Worm (Caenorhabditis elegans): ENCODE data around the gene pho-13.

Gene pho-13

ce11 chrII:8765131-8765530 lies 41.7 kb downstream of the pho-13 start:
- TF ChIP-seq ets-7 (tag; optimal IDR thresholded peaks at IDR 0.05) (no peak), ceh-36 (tag; optimal IDR thresholded peaks at IDR 0.05) (no peak), ceh-13 (GFP tag; optimal IDR thresholded peaks at IDR 0.05) (no peak), ama-1 (optimal IDR thresholded peaks at IDR 0.05) (no peak), hmbx-1 (tag; optimal IDR thresholded peaks at IDR 0.05) (no peak), hnd-1 (tag; optimal IDR thresholded peaks at IDR 0.05) (no peak), flt-1 (GFP tag; IDR thresholded peaks at IDR 0.05) (no peak), aly-1 (tag; optimal IDR thresholded peaks at IDR 0.05) (no peak)

DNA sequence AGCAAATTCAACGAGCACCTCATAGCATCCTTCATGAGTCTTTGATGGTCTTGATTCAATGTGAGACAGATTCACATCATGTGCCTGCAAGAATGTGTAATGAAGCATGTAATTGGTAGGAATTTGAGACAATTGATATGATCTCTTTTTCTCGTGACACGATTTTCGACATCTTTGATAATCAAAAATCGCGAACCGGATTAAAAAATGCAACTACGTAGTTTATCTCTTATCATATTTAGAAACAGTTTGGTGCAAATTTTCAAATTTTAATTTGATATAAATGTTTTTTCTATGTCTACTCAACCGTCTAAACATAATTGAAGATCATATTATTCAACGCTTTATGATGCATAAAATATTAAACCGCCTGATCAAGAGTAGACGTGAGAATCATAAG lies 42.5 kb downstream of the pho-13 start:
- no peak for TF ChIP-seq hnd-1 (tag; optimal IDR thresholded peaks at IDR 0.05)
- no peak for TF ChIP-seq ceh-36 (tag; optimal IDR thresholded peaks at IDR 0.05)
- TF ChIP-seq ets-7 (tag; optimal IDR thresholded peaks at IDR 0.05): no peak
- no peak for TF ChIP-seq tbx-11 (GFP tag; IDR thresholded peaks at IDR 0.05)
- TF ChIP-seq tra-4 (tag; optimal IDR thresholded peaks at IDR 0.05): no peak
- TF ChIP-seq B0310.2 (tag; optimal IDR thresholded peaks at IDR 0.05): no peak
- TF ChIP-seq hmbx-1 (tag; optimal IDR thresholded peaks at IDR 0.05): no peak
- TF ChIP-seq aly-1 (tag; optimal IDR thresholded peaks at IDR 0.05): no peak

DNA sequence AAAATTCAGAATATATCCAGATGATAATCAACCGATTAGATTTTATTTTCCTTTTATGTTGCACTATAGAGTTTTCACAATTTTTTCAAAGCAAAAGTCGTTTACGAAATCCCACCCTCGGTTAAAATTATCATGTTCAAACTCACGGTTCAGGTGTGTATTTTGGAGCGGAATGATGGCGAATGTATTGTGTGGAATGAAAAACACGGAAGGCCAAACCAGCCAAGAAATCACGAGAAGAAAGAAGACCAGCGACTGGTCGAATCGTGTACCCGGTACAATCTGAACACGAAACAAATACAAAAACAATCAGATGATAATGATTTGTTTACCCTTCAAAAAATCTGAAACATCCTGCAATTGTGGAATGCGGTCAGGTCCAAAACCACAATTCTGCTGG lies 43.5 kb downstream of the pho-13 start:
- TF ChIP-seq tbx-11 (GFP tag; IDR thresholded peaks at IDR 0.05): no peak
- no peak for TF ChIP-seq aly-1 (tag; optimal IDR thresholded peaks at IDR 0.05)
- TF ChIP-seq tbx-37 (GFP tag; conservative IDR thresholded peaks at IDR 0.05): no peak
- TF ChIP-seq F13C5.2 (tag; optimal IDR thresholded peaks at IDR 0.05): no peak
- TF ChIP-seq ets-7 (tag; optimal IDR thresholded peaks at IDR 0.05): no peak
- TF ChIP-seq ama-1 (optimal IDR thresholded peaks at IDR 0.05): no peak
- TF ChIP-seq tra-4 (tag; optimal IDR thresholded peaks at IDR 0.05): no peak
- TF ChIP-seq B0310.2 (tag; optimal IDR thresholded peaks at IDR 0.05): no peak
- TF ChIP-seq flt-1 (GFP tag; IDR thresholded peaks at IDR 0.05): no peak
- no peak for TF ChIP-seq hnd-1 (tag; optimal IDR thresholded peaks at IDR 0.05)
- no peak for TF ChIP-seq hmg-4 (GFP tag; optimal IDR thresholded peaks at IDR 0.05)
- TF ChIP-seq sea-1 (GFP tag; conservative IDR thresholded peaks at IDR 0.05): no peak
- no peak for TF ChIP-seq scrt-1 (GFP tag; IDR thresholded peaks at IDR 0.05)
- TF ChIP-seq ceh-13 (GFP tag; optimal IDR thresholded peaks at IDR 0.05): no peak
- no peak for TF ChIP-seq pes-1 (GFP tag; IDR thresholded peaks at IDR 0.05)
- TF ChIP-seq hmbx-1 (tag; optimal IDR thresholded peaks at IDR 0.05): no peak
- no peak for TF ChIP-seq ceh-36 (tag; optimal IDR thresholded peaks at IDR 0.05)

ce11 chrII:8761739-8762138 lies 45.1 kb downstream of the pho-13 start:
- TF ChIP-seq tra-4 (tag; optimal IDR thresholded peaks at IDR 0.05): no peak

ce11 chrII:8759493-8759892 lies 47.3 kb downstream of the pho-13 start, which contains the start of gene fut-1:
TSS of gene fut-1 (minus strand) at chrII:8759593.
- TF ChIP-seq tbx-11 (GFP tag; IDR thresholded peaks at IDR 0.05): no peak
- no peak for TF ChIP-seq scrt-1 (GFP tag; IDR thresholded peaks at IDR 0.05)
- no peak for TF ChIP-seq ama-1 (optimal IDR thresholded peaks at IDR 0.05)
- TF ChIP-seq hmg-4 (GFP tag; optimal IDR thresholded peaks at IDR 0.05): no peak
- TF ChIP-seq ets-7 (tag; optimal IDR thresholded peaks at IDR 0.05): no peak
- no peak for TF ChIP-seq F13C5.2 (tag; optimal IDR thresholded peaks at IDR 0.05)
- TF ChIP-seq pes-1 (GFP tag; IDR thresholded peaks at IDR 0.05): no peak
- no peak for TF ChIP-seq aly-1 (tag; optimal IDR thresholded peaks at IDR 0.05)
- no peak for TF ChIP-seq flt-1 (GFP tag; IDR thresholded peaks at IDR 0.05)
- no peak for TF ChIP-seq tra-4 (tag; optimal IDR thresholded peaks at IDR 0.05)
- no peak for TF ChIP-seq hnd-1 (tag; optimal IDR thresholded peaks at IDR 0.05)
- no peak for TF ChIP-seq tbx-37 (GFP tag; conservative IDR thresholded peaks at IDR 0.05)

DNA sequence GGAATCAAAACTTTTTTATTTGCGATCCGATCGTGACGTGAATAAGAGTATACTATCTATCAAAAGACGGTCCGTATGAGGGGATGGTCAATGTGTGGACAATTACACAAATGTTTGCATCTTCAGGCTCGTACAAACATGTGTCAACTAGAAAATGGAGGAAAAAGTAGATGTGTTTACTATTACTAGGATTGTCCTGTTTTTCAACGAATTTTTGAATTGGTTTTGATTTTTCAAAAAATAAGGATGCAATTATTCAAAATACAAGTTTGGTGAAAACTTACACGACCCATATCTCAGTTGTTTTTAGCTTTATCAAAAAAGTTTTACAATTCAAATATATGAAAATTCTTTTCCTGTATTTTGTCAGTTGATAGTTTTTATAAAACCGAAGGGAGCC lies 51.6 kb downstream of the pho-13 start, which contains the start of gene K08F8.7:
Gene K08F8.7, minus strand, starts transcription at position 101 of the 400 bp plus-strand sequence.
- no peak for TF ChIP-seq tbx-11 (GFP tag; IDR thresholded peaks at IDR 0.05)
- TF ChIP-seq B0310.2 (tag; optimal IDR thresholded peaks at IDR 0.05): no peak
- no peak for TF ChIP-seq aly-1 (tag; optimal IDR thresholded peaks at IDR 0.05)
- no peak for TF ChIP-seq flt-1 (GFP tag; IDR thresholded peaks at IDR 0.05)
- no peak for TF ChIP-seq tra-4 (tag; optimal IDR thresholded peaks at IDR 0.05)
- TF ChIP-seq ceh-36 (tag; optimal IDR thresholded peaks at IDR 0.05): no peak
- no peak for TF ChIP-seq ama-1 (optimal IDR thresholded peaks at IDR 0.05)
- TF ChIP-seq hnd-1 (tag; optimal IDR thresholded peaks at IDR 0.05): no peak
- TF ChIP-seq ceh-13 (GFP tag; optimal IDR thresholded peaks at IDR 0.05): no peak
- no peak for TF ChIP-seq F13C5.2 (tag; optimal IDR thresholded peaks at IDR 0.05)
- TF ChIP-seq tbx-37 (GFP tag; conservative IDR thresholded peaks at IDR 0.05): no peak
- no peak for TF ChIP-seq hmbx-1 (tag; optimal IDR thresholded peaks at IDR 0.05)

Data from whole organism, early embryonic.